Fruit fly (Drosophila melanogaster) whole organism, embryonic: Measurements from ENCODE around the gene Rab30.

ENCODE experiments used
- BEAF-32 ChIP-seq: fragments of 200-800 bp; sonication (Bioruptor generic); optimal IDR thresholded peaks from 3 replicates; lab custom pipeline; 2017; ENCODE audit warnings: missing biosample characterization, missing genetic modification characterization, mild to moderate bottlenecking, moderate library complexity, missing genetic modification reagents
- CG14667 ChIP-seq: fragments of 200-800 bp; sonication (Bioruptor generic); IDR thresholded peaks from 2 replicates; pipeline ENCODE4 v1.3.6; 2022; ENCODE audit warnings: missing biosample characterization, missing genetic modification characterization
- CG1603 ChIP-seq: fragments of 200-800 bp; sonication (Bioruptor generic); optimal IDR thresholded peaks from 2 replicates; lab custom pipeline; 2019; ENCODE audit warnings: missing biosample characterization, mild to moderate bottlenecking, missing genetic modification characterization, moderate library complexity
- CG34376 ChIP-seq: fragments of 200-800 bp; sonication (Bioruptor generic); optimal IDR thresholded peaks from 2 replicates; lab custom pipeline; 2018; ENCODE audit warnings: missing biosample characterization, mild to moderate bottlenecking, missing genetic modification characterization
- CG6689 ChIP-seq: fragments of 200-800 bp; sonication (Bioruptor generic); IDR thresholded peaks from 2 replicates; pipeline ENCODE4 v1.3.6; 2022; ENCODE audit warnings: missing biosample characterization, missing genetic modification characterization
- CG9437 ChIP-seq: fragments of 200-800 bp; sonication (Bioruptor generic); optimal IDR thresholded peaks from 2 replicates; lab custom pipeline; 2018; ENCODE audit warnings: missing biosample characterization, mild to moderate bottlenecking, missing genetic modification characterization
- Fer1 ChIP-seq: fragments of 200-800 bp; sonication (Bioruptor generic); optimal IDR thresholded peaks from 2 replicates; lab custom pipeline; 2017; ENCODE audit warnings: missing biosample characterization, mild to moderate bottlenecking, missing genetic modification characterization
- Hr39 ChIP-seq: fragments of >200 bp; optimal IDR thresholded peaks from 2 replicates; lab custom pipeline; 2017
- pros ChIP-seq: fragments of 200-800 bp; sonication (Bioruptor generic); optimal IDR thresholded peaks from 3 replicates; lab custom pipeline; 2019; ENCODE audit warnings: missing biosample characterization, mild to moderate bottlenecking, missing genetic modification characterization, moderate library complexity

- TF ChIP-seq BEAF-32 (GFP tag; lab: Kevin White, UChicago) (no peak), CG9437 (GFP tag; lab: Kevin White, UChicago) (no peak), Hr39 (lab: Kevin White, UChicago) (no peak), CG1603 (no peak), pros (GFP tag; lab: Kevin White, UChicago) (no peak), CG34376 (no peak), CG6689 (GFP tag; lab: Robert Waterston, UW) (no peak), CG14667 (no peak), Fer1 (GFP tag; lab: Kevin White, UChicago) (no peak)
These were observed 48.9 kb upstream of the Rab30 start for dm6 chr2L:7081307-7081706.
